Worm (Caenorhabditis elegans) whole organism, L3 larva: ENCODE measurements around the gene tag-290.

Experiments
- R02D3.7 ChIP-seq: fragments of 150-350 bp; optimal IDR thresholded peaks from 2 replicates; lab custom pipeline; 2014; ENCODE audit warnings: missing biosample characterization, missing genetic modification characterization
- aly-2 ChIP-seq: fragments of 150-350 bp; optimal IDR thresholded peaks from 2 replicates; lab custom pipeline; 2014; ENCODE audit warnings: missing biosample characterization, missing genetic modification characterization
- ama-1 ChIP-seq: fragments of 150-350 bp; optimal IDR thresholded peaks from 2 replicates; lab custom pipeline; 2018
- ceh-16 ChIP-seq: sonication (generic microtip); optimal IDR thresholded peaks from 2 replicates; lab custom pipeline; 2017; ENCODE audit warnings: missing biosample characterization, missing genetic modification characterization
- ceh-82 ChIP-seq: fragments of 150-350 bp; optimal IDR thresholded peaks from 2 replicates; lab custom pipeline; 2014; ENCODE audit warnings: missing biosample characterization, missing genetic modification characterization
- ceh-9 ChIP-seq: sonication (generic microtip); optimal IDR thresholded peaks from 2 replicates; lab custom pipeline; 2018; ENCODE audit warnings: missing biosample characterization, missing genetic modification characterization
- daf-12 ChIP-seq: fragments of 150-350 bp; optimal IDR thresholded peaks from 2 replicates; lab custom pipeline; 2014; ENCODE audit warnings: missing biosample characterization, missing genetic modification reagents, missing genetic modification characterization
- egl-5 ChIP-seq: fragments of 150-350 bp; optimal IDR thresholded peaks from 2 replicates; lab custom pipeline; 2017; ENCODE audit warnings: missing biosample characterization, missing genetic modification reagents, missing genetic modification characterization, inconsistent platforms
- elt-1 ChIP-seq: fragments of 150-350 bp; optimal IDR thresholded peaks from 2 replicates; lab custom pipeline; 2014; ENCODE audit warnings: missing biosample characterization, missing genetic modification characterization
- elt-2 ChIP-seq: sonication (generic microtip); optimal IDR thresholded peaks from 2 replicates; lab custom pipeline; 2016; ENCODE audit warnings: missing genetic modification reagents, mild to moderate bottlenecking, missing genetic modification characterization, missing compliant biosample characterization
- elt-3 ChIP-seq, 3 experiments: fragments of 150-350 bp in 1 of 3; sonication (generic microtip) in 2 of 3; optimal IDR thresholded peaks; 2 replicates in 2 of 3; 4 replicates in 1 of 3; lab custom pipeline; 2014 to 2017; ENCODE audit warnings: missing biosample characterization in 3 of 3, missing genetic modification characterization in 3 of 3
- eor-1 ChIP-seq, 2 experiments: fragments of 150-350 bp; optimal IDR thresholded peaks; 2 replicates each; lab custom pipeline; 2014 to 2018; ENCODE audit warnings: missing biosample characterization in 2 of 2, missing genetic modification characterization in 2 of 2
- fkh-10 ChIP-seq: sonication (generic microtip); optimal IDR thresholded peaks from 2 replicates; lab custom pipeline; 2017; ENCODE audit warnings: missing biosample characterization, missing genetic modification reagents, missing genetic modification characterization
- hmg-11 ChIP-seq: sonication (generic microtip); optimal IDR thresholded peaks from 2 replicates; lab custom pipeline; 2016; ENCODE audit warnings: missing genetic modification characterization, missing compliant biosample characterization
- jun-1 ChIP-seq: fragments of 150-350 bp; optimal IDR thresholded peaks from 2 replicates; lab custom pipeline; 2014; ENCODE audit warnings: missing biosample characterization, missing genetic modification reagents, missing genetic modification characterization
- lin-39 ChIP-seq: fragments of 150-350 bp; optimal IDR thresholded peaks from 2 replicates; lab custom pipeline; 2018; ENCODE audit warnings: missing biosample characterization, missing genetic modification reagents, missing genetic modification characterization
- lsy-12 ChIP-seq: sonication (generic microtip); optimal IDR thresholded peaks from 2 replicates; lab custom pipeline; 2016; ENCODE audit warnings: mild to moderate bottlenecking, missing genetic modification characterization, missing compliant biosample characterization
- nfya-1 ChIP-seq: sonication (generic microtip); optimal IDR thresholded peaks from 2 replicates; lab custom pipeline; 2017; ENCODE audit warnings: missing genetic modification characterization, mild to moderate bottlenecking, missing compliant biosample characterization, antibody characterized with exemption, moderate library complexity; ENCODE audit not compliant: insufficient read depth
- nhr-11 ChIP-seq: fragments of 150-350 bp; optimal IDR thresholded peaks from 2 replicates; lab custom pipeline; 2014; ENCODE audit warnings: missing biosample characterization, missing genetic modification characterization
- nhr-12 ChIP-seq: fragments of 150-350 bp; optimal IDR thresholded peaks from 2 replicates; lab custom pipeline; 2014; ENCODE audit warnings: missing biosample characterization, missing genetic modification characterization
- nhr-23 ChIP-seq: fragments of 150-350 bp; optimal IDR thresholded peaks from 2 replicates; lab custom pipeline; 2014; ENCODE audit warnings: missing biosample characterization, missing genetic modification reagents, missing genetic modification characterization
- nhr-25 ChIP-seq: sonication (generic microtip); optimal IDR thresholded peaks from 2 replicates; lab custom pipeline; 2017; ENCODE audit warnings: missing biosample characterization, missing genetic modification characterization
- nhr-28 ChIP-seq: fragments of 150-350 bp; optimal IDR thresholded peaks from 2 replicates; lab custom pipeline; 2014; ENCODE audit warnings: missing biosample characterization, missing genetic modification characterization
- nhr-43 ChIP-seq: sonication (generic microtip); optimal IDR thresholded peaks from 2 replicates; lab custom pipeline; 2016; ENCODE audit warnings: mild to moderate bottlenecking, missing genetic modification characterization, missing compliant biosample characterization; ENCODE audit not compliant: poor library complexity, severe bottlenecking
- nhr-76 ChIP-seq: fragments of 150-350 bp; sonication (generic microtip); optimal IDR thresholded peaks from 5 replicates; lab custom pipeline; 2014; ENCODE audit warnings: missing biosample characterization, missing genetic modification characterization
- nhr-77 ChIP-seq: fragments of 150-350 bp; optimal IDR thresholded peaks from 2 replicates; lab custom pipeline; 2014; ENCODE audit warnings: missing biosample characterization, missing genetic modification characterization
- pha-4 ChIP-seq: fragments of 150-350 bp; optimal IDR thresholded peaks from 2 replicates; lab custom pipeline; 2014; ENCODE audit warnings: missing biosample characterization, missing genetic modification reagents, missing genetic modification characterization
- pqm-1 ChIP-seq: fragments of 150-350 bp; optimal IDR thresholded peaks from 2 replicates; lab custom pipeline; 2017; ENCODE audit warnings: missing biosample characterization, missing genetic modification characterization, inconsistent platforms
- sea-2 ChIP-seq: fragments of 150-350 bp; sonication (generic microtip); optimal IDR thresholded peaks from 4 replicates; lab custom pipeline; 2014; ENCODE audit warnings: missing biosample characterization, missing genetic modification reagents, missing genetic modification characterization
- skn-1 ChIP-seq: fragments of 150-350 bp; optimal IDR thresholded peaks from 2 replicates; lab custom pipeline; 2014; ENCODE audit warnings: missing biosample characterization, missing genetic modification characterization
- snpc-4 ChIP-seq: fragments of 150-350 bp; optimal IDR thresholded peaks from 2 replicates; lab custom pipeline; 2014; ENCODE audit warnings: missing biosample characterization, missing genetic modification characterization
- unc-62 ChIP-seq: fragments of 150-350 bp; sonication (generic microtip); optimal IDR thresholded peaks from 4 replicates; lab custom pipeline; 2014; ENCODE audit warnings: missing biosample characterization, missing genetic modification reagents, missing genetic modification characterization
- ztf-4 ChIP-seq: fragments of 150-350 bp; optimal IDR thresholded peaks from 2 replicates; lab custom pipeline; 2014; ENCODE audit warnings: missing biosample characterization, missing genetic modification characterization

Gene tag-290

ce11 chrV:11645244-11645643 lies 32.1 kb downstream of the tag-290 start, which contains the start of gene skp-1:
skp-1 (plus strand) TSS chrV:11645481.
- TF ChIP-seq skn-1 (tag; lab: Kevin White, UChicago), result no peak
- no peak for TF ChIP-seq R02D3.7 (tag; lab: Kevin White, UChicago)
- no peak for TF ChIP-seq ceh-82 (tag; lab: Kevin White, UChicago)
- no peak for TF ChIP-seq nhr-43
- no peak for TF ChIP-seq aly-2 (tag; lab: Kevin White, UChicago)
- no peak for TF ChIP-seq ceh-16 (tag; lab: Kevin White, UChicago)

ce11 chrV:11647821-11648220 lies 34.7 kb downstream of the tag-290 start:
- TF ChIP-seq ama-1 (lab: Kevin White, UChicago) (no peak), elt-2 (tag; lab: Kevin White, UChicago) (peak; percentile 58), nhr-25 (tag; lab: Kevin White, UChicago) (no peak), pqm-1 (tag; lab: Kevin White, UChicago) (peak; percentile 45), eor-1 (tag; optimal IDR thresholded peaks at IDR 0.05; lab: Kevin White, UChicago) (no peak), jun-1 (no peak), fkh-10 (no peak)

- TF ChIP-seq pha-4 (tag; lab: Kevin White, UChicago) (peak; percentile 43), jun-1 (peak; percentile 47), aly-2 (tag; lab: Kevin White, UChicago) (no peak), pqm-1 (tag; lab: Kevin White, UChicago) (peak; percentile 85), elt-2 (tag; lab: Kevin White, UChicago) (peak; percentile 91)
Measured at ce11 chrV:11648435-11648834, 35.3 kb downstream of the tag-290 start.

ce11 chrV:11649254-11649653 lies 36.1 kb downstream of the tag-290 start:
- TF ChIP-seq nhr-28 (tag; lab: Kevin White, UChicago) (no peak), elt-1 (tag; lab: Kevin White, UChicago) (no peak), hmg-11 (tag; lab: Kevin White, UChicago) (no peak), nhr-11 (tag; lab: Kevin White, UChicago) (no peak), sea-2 (GFP tag; lab: Kevin White, UChicago) (no peak), jun-1 (no peak), elt-2 (tag; lab: Kevin White, UChicago) (peak; percentile 73), lsy-12 (no peak), nhr-43 (no peak)
- TF ChIP-seq, all 47 proteins: peak for 1

ce11 chrV:11650720-11651119 lies 37.6 kb downstream of the tag-290 start, which contains the start of gene zip-10:
zip-10 (minus strand) TSS chrV:11650762.
- TF ChIP-seq snpc-4 (tag; lab: Kevin White, UChicago), result no peak
- no peak for TF ChIP-seq ztf-4 (tag; lab: Kevin White, UChicago)
- peak; percentile 1 for TF ChIP-seq jun-1
- TF ChIP-seq elt-2 (tag; lab: Kevin White, UChicago), result peak; percentile 96
- no peak for TF ChIP-seq fkh-10
- TF ChIP-seq nhr-12 (tag; lab: Kevin White, UChicago), result no peak
- TF ChIP-seq ceh-9 (tag; lab: Kevin White, UChicago), result no peak
- peak; percentile 86 for TF ChIP-seq pqm-1 (tag; lab: Kevin White, UChicago)
- TF ChIP-seq aly-2 (tag; lab: Kevin White, UChicago), result no peak
- no peak for TF ChIP-seq unc-62 (GFP tag; lab: Kevin White, UChicago)
- TF ChIP-seq nhr-23 (tag; lab: Kevin White, UChicago), result no peak
- TF ChIP-seq lin-39 (tag; lab: Kevin White, UChicago), result no peak
- no peak for TF ChIP-seq eor-1 (tag; optimal IDR thresholded peaks at IDR 0.05; lab: Kevin White, UChicago)
- no peak for TF ChIP-seq egl-5 (tag; lab: Kevin White, UChicago)
- no peak for TF ChIP-seq ama-1 (lab: Kevin White, UChicago)
- peak; percentile 44 for TF ChIP-seq nfya-1 (tag; lab: Kevin White, UChicago)
- no peak for TF ChIP-seq pha-4 (tag; lab: Kevin White, UChicago)
- no peak for TF ChIP-seq nhr-25 (tag; lab: Kevin White, UChicago)
- TF ChIP-seq hmg-11 (tag; lab: Kevin White, UChicago), result no peak
- TF ChIP-seq sea-2 (GFP tag; lab: Kevin White, UChicago), result no peak
- no peak for TF ChIP-seq nhr-11 (tag; lab: Kevin White, UChicago)
- TF ChIP-seq skn-1 (tag; lab: Kevin White, UChicago), result no peak
- no peak for TF ChIP-seq ceh-82 (tag; lab: Kevin White, UChicago)
- no peak for TF ChIP-seq nhr-76 (tag; lab: Kevin White, UChicago)
- no peak for TF ChIP-seq daf-12 (tag; lab: Kevin White, UChicago)
- no peak for TF ChIP-seq nhr-77 (tag; lab: Kevin White, UChicago)
- TF ChIP-seq R02D3.7 (tag; lab: Kevin White, UChicago), result no peak
- TF ChIP-seq elt-3 (tag; optimal IDR thresholded peaks at IDR 0.05; lab: Kevin White, UChicago), result no peak
